Worm (Caenorhabditis elegans) whole organism, L1 larva: ENCODE data around the gene nspc-1.

Experiments
- C34B4.2 ChIP-seq: sonication (generic microtip); optimal IDR thresholded peaks from 2 replicates; lab custom pipeline; 2017; ENCODE audit warnings: mild to moderate bottlenecking, missing genetic modification characterization, missing compliant biosample characterization
- F16B12.6 ChIP-seq: fragments of 150-350 bp; optimal IDR thresholded peaks from 2 replicates; lab custom pipeline; 2014; ENCODE audit warnings: missing biosample characterization, missing genetic modification characterization
- aha-1 ChIP-seq: fragments of 150-350 bp; optimal IDR thresholded peaks from 2 replicates; lab custom pipeline; 2014; ENCODE audit warnings: missing biosample characterization, missing genetic modification characterization
- alr-1 ChIP-seq: fragments of 200-800 bp; sonication (Bioruptor generic); optimal IDR thresholded peaks from 2 replicates; lab custom pipeline; 2018; ENCODE audit warnings: borderline replicate concordance, mild to moderate bottlenecking, missing genetic modification characterization, missing compliant biosample characterization
- aly-2 ChIP-seq: fragments of 150-350 bp; optimal IDR thresholded peaks from 2 replicates; lab custom pipeline; 2014; ENCODE audit warnings: missing biosample characterization, missing genetic modification characterization
- blmp-1 ChIP-seq: fragments of 150-350 bp; optimal IDR thresholded peaks from 2 replicates; lab custom pipeline; 2014; ENCODE audit warnings: missing biosample characterization, missing genetic modification characterization
- ceh-63 ChIP-seq: fragments of 200-800 bp; sonication (Bioruptor generic); optimal IDR thresholded peaks from 2 replicates; lab custom pipeline; 2018; ENCODE audit warnings: mild to moderate bottlenecking, missing genetic modification characterization, missing compliant biosample characterization
- ceh-8 ChIP-seq: fragments of 200-800 bp; sonication (Bioruptor generic); optimal IDR thresholded peaks from 2 replicates; lab custom pipeline; 2018; ENCODE audit warnings: mild to moderate bottlenecking, missing genetic modification characterization, moderate library complexity, missing compliant biosample characterization
- ceh-82 ChIP-seq, 3 experiments: fragments of 150-350 bp in 1 of 3; sonication (generic microtip) in 2 of 3; optimal IDR thresholded peaks; 2 replicates each; lab custom pipeline; 2014 to 2017; ENCODE audit warnings: missing biosample characterization in 3 of 3, missing genetic modification characterization in 3 of 3
- ceh-88 ChIP-seq: fragments of 200-800 bp; sonication (Bioruptor generic); IDR thresholded peaks from 2 replicates; pipeline ENCODE4 v1.3.6; 2022; ENCODE audit warnings: missing genetic modification characterization, missing compliant biosample characterization
- ceh-90 ChIP-seq: sonication (generic microtip); optimal IDR thresholded peaks from 2 replicates; lab custom pipeline; 2016; ENCODE audit warnings: missing genetic modification characterization, missing compliant biosample characterization
- ces-1 ChIP-seq: fragments of 150-350 bp; optimal IDR thresholded peaks from 2 replicates; lab custom pipeline; 2014; ENCODE audit warnings: missing biosample characterization, missing genetic modification reagents, missing genetic modification characterization
- egl-13 ChIP-seq: sonication (generic microtip); optimal IDR thresholded peaks from 2 replicates; lab custom pipeline; 2016; ENCODE audit warnings: missing genotype, missing genetic modification reagents, missing genetic modification characterization, missing compliant biosample characterization
- elt-2 ChIP-seq: sonication (generic microtip); optimal IDR thresholded peaks from 2 replicates; lab custom pipeline; 2016; ENCODE audit warnings: missing genetic modification characterization, mild to moderate bottlenecking, inconsistent platforms, missing compliant biosample characterization, missing genetic modification reagents
- elt-3 ChIP-seq, 6 experiments: fragments of 150-350 bp in 1 of 6; sonication (generic microtip); optimal IDR thresholded peaks; 2 replicates each; lab custom pipeline; 2017 to 2018; ENCODE audit warnings: missing biosample characterization in 6 of 6, missing genetic modification characterization in 6 of 6, inconsistent platforms in 1 of 6
- ets-5 ChIP-seq: fragments of 200-800 bp; sonication (Bioruptor generic); IDR thresholded peaks from 2 replicates; pipeline ENCODE4 v1.3.6; 2022; ENCODE audit warnings: missing genetic modification characterization, missing compliant biosample characterization
- fkh-10 ChIP-seq: sonication (generic microtip); optimal IDR thresholded peaks from 2 replicates; lab custom pipeline; 2017; ENCODE audit warnings: missing biosample characterization, missing genetic modification reagents, missing genetic modification characterization
- fkh-4 ChIP-seq: sonication (generic microtip); optimal IDR thresholded peaks from 2 replicates; lab custom pipeline; 2016; ENCODE audit warnings: missing compliant biosample characterization, missing genetic modification characterization, borderline replicate concordance
- fkh-8 ChIP-seq: sonication (generic microtip); optimal IDR thresholded peaks from 2 replicates; lab custom pipeline; 2016; ENCODE audit warnings: mild to moderate bottlenecking, missing genetic modification characterization, missing compliant biosample characterization
- hlh-17 ChIP-seq: fragments of 200-800 bp; sonication (Bioruptor generic); optimal IDR thresholded peaks from 2 replicates; lab custom pipeline; 2018; ENCODE audit warnings: missing genetic modification characterization, mild to moderate bottlenecking, missing compliant biosample characterization, moderate library complexity, borderline replicate concordance
- hpl-2 ChIP-seq: fragments of 150-350 bp; optimal IDR thresholded peaks from 2 replicates; lab custom pipeline; 2014; ENCODE audit warnings: missing biosample characterization, missing genetic modification reagents, missing genetic modification characterization
- irx-1 ChIP-seq: sonication (generic microtip); optimal IDR thresholded peaks from 2 replicates; lab custom pipeline; 2016; ENCODE audit warnings: missing genetic modification characterization, missing compliant biosample characterization
- isw-1 ChIP-seq: fragments of 200-800 bp; sonication (Bioruptor generic); IDR thresholded peaks from 2 replicates; pipeline ENCODE4 v1.3.6; 2022; ENCODE audit warnings: missing genetic modification characterization, missing compliant biosample characterization
- jun-1 ChIP-seq: fragments of 150-350 bp; optimal IDR thresholded peaks from 2 replicates; lab custom pipeline; 2014; ENCODE audit warnings: missing biosample characterization, missing genetic modification reagents, missing genetic modification characterization
- lin-14 ChIP-seq: fragments of 200-800 bp; sonication (Bioruptor generic); optimal IDR thresholded peaks from 2 replicates; lab custom pipeline; 2018; ENCODE audit warnings: mild to moderate bottlenecking, missing genetic modification characterization, moderate library complexity, missing compliant biosample characterization
- lin-15B ChIP-seq: fragments of 150-350 bp; sonication (generic microtip); optimal IDR thresholded peaks from 3 replicates; lab custom pipeline; 2014; ENCODE audit warnings: missing biosample characterization, missing genetic modification characterization
- lin-35 ChIP-seq, 2 experiments: fragments of 150-350 bp; optimal IDR thresholded peaks; 2 replicates each; lab custom pipeline; 2014; ENCODE audit warnings: missing biosample characterization in 2 of 2, missing genetic modification characterization in 2 of 2, missing genetic modification reagents in 2 of 2
- lin-39 ChIP-seq: fragments of 150-350 bp; optimal IDR thresholded peaks from 2 replicates; lab custom pipeline; 2014; ENCODE audit warnings: missing biosample characterization, missing genetic modification reagents, missing genetic modification characterization
- lir-3 ChIP-seq: sonication (generic microtip); optimal IDR thresholded peaks from 2 replicates; lab custom pipeline; 2016; ENCODE audit warnings: mild to moderate bottlenecking, missing genetic modification characterization, moderate library complexity, missing compliant biosample characterization; ENCODE audit not compliant: poor library complexity
- mab-9 ChIP-seq: fragments of 200-800 bp; sonication (Bioruptor generic); IDR thresholded peaks from 2 replicates; pipeline ENCODE4 v1.3.6; 2022; ENCODE audit warnings: missing genetic modification reagents, missing genetic modification characterization, missing compliant biosample characterization
- mdl-1 ChIP-seq, 2 experiments: fragments of 150-350 bp; optimal IDR thresholded peaks; 2 replicates each; lab custom pipeline; 2014 to 2017; ENCODE audit warnings: missing biosample characterization in 2 of 2, missing genetic modification characterization in 2 of 2, inconsistent platforms in 1 of 2
- mef-2 ChIP-seq: fragments of 150-350 bp; optimal IDR thresholded peaks from 2 replicates; lab custom pipeline; 2014; ENCODE audit warnings: missing biosample characterization, missing genetic modification characterization
- mep-1 ChIP-seq: fragments of 150-350 bp; optimal IDR thresholded peaks from 2 replicates; lab custom pipeline; 2014; ENCODE audit warnings: missing biosample characterization, missing genetic modification characterization
- nhr-12 ChIP-seq: sonication (generic microtip); optimal IDR thresholded peaks from 2 replicates; lab custom pipeline; 2017; ENCODE audit warnings: missing biosample characterization, missing genetic modification characterization
- nhr-19 ChIP-seq: fragments of 200-800 bp; sonication (Bioruptor generic); conservative IDR thresholded peaks from 2 replicates; pipeline ENCODE4 v1.3.6; 2022; ENCODE audit warnings: missing genetic modification characterization, missing compliant biosample characterization
- nhr-20 ChIP-seq: sonication (generic microtip); optimal IDR thresholded peaks from 2 replicates; lab custom pipeline; 2016; ENCODE audit warnings: mild to moderate bottlenecking, missing genetic modification characterization, missing compliant biosample characterization
- nhr-28 ChIP-seq: fragments of 150-350 bp; optimal IDR thresholded peaks from 2 replicates; lab custom pipeline; 2014; ENCODE audit warnings: missing biosample characterization, missing genetic modification characterization
- nhr-47 ChIP-seq: sonication (generic microtip); optimal IDR thresholded peaks from 2 replicates; lab custom pipeline; 2016; ENCODE audit warnings: mild to moderate bottlenecking, missing genetic modification characterization, moderate library complexity, missing compliant biosample characterization
- nhr-71 ChIP-seq: sonication (generic microtip); optimal IDR thresholded peaks from 2 replicates; lab custom pipeline; 2016; ENCODE audit warnings: mild to moderate bottlenecking, missing genetic modification characterization, moderate library complexity, missing compliant biosample characterization
- nhr-77 ChIP-seq: fragments of 150-350 bp; optimal IDR thresholded peaks from 2 replicates; lab custom pipeline; 2014; ENCODE audit warnings: missing biosample characterization, missing genetic modification characterization
- nhr-84 ChIP-seq: sonication (generic microtip); optimal IDR thresholded peaks from 2 replicates; lab custom pipeline; 2017; ENCODE audit warnings: missing biosample characterization, missing genetic modification characterization
- nhr-85 ChIP-seq: sonication (generic microtip); peaks from one replicate; lab custom pipeline; 2016; ENCODE audit warnings: missing genetic modification characterization, inconsistent platforms, missing compliant biosample characterization
- skn-1 ChIP-seq: fragments of 150-350 bp; optimal IDR thresholded peaks from 2 replicates; lab custom pipeline; 2014; ENCODE audit warnings: missing biosample characterization, missing genetic modification characterization
- sptf-1 ChIP-seq: fragments of 150-350 bp; optimal IDR thresholded peaks from 2 replicates; lab custom pipeline; 2014; ENCODE audit warnings: missing biosample characterization, missing genetic modification characterization
- sup-37 ChIP-seq: fragments of 200-800 bp; sonication (Bioruptor generic); optimal IDR thresholded peaks from 2 replicates; lab custom pipeline; 2018; ENCODE audit warnings: mild to moderate bottlenecking, missing genetic modification characterization, missing compliant biosample characterization
- swsn-7 ChIP-seq: sonication (generic microtip); optimal IDR thresholded peaks from 2 replicates; lab custom pipeline; 2016; ENCODE audit warnings: missing genetic modification characterization, missing compliant biosample characterization
- tbx-2 ChIP-seq: sonication (generic microtip); optimal IDR thresholded peaks from 2 replicates; lab custom pipeline; 2016; ENCODE audit warnings: missing genetic modification characterization, missing compliant biosample characterization
- tlp-1 ChIP-seq: fragments of 150-350 bp; optimal IDR thresholded peaks from 2 replicates; lab custom pipeline; 2014; ENCODE audit warnings: missing biosample characterization, missing genetic modification characterization
- unc-30 ChIP-seq: sonication (generic microtip); optimal IDR thresholded peaks from 2 replicates; lab custom pipeline; 2017; ENCODE audit warnings: missing biosample characterization, missing genetic modification characterization
- unc-62 ChIP-seq: fragments of 150-350 bp; optimal IDR thresholded peaks from 2 replicates; lab custom pipeline; 2014; ENCODE audit warnings: missing biosample characterization, missing genetic modification reagents, missing genetic modification characterization
- unc-86 ChIP-seq: sonication (generic microtip); optimal IDR thresholded peaks from 2 replicates; lab custom pipeline; 2016; ENCODE audit warnings: missing genetic modification characterization, missing compliant biosample characterization
- zag-1 ChIP-seq: fragments of 150-350 bp; optimal IDR thresholded peaks from 2 replicates; lab custom pipeline; 2014; ENCODE audit warnings: missing biosample characterization, missing genetic modification characterization
- zip-4 ChIP-seq: fragments of 200-800 bp; sonication (Bioruptor generic); optimal IDR thresholded peaks from 2 replicates; lab custom pipeline; 2018; ENCODE audit warnings: mild to moderate bottlenecking, missing genetic modification characterization, moderate library complexity, missing compliant biosample characterization

The nspc-1 gene

DNA sequence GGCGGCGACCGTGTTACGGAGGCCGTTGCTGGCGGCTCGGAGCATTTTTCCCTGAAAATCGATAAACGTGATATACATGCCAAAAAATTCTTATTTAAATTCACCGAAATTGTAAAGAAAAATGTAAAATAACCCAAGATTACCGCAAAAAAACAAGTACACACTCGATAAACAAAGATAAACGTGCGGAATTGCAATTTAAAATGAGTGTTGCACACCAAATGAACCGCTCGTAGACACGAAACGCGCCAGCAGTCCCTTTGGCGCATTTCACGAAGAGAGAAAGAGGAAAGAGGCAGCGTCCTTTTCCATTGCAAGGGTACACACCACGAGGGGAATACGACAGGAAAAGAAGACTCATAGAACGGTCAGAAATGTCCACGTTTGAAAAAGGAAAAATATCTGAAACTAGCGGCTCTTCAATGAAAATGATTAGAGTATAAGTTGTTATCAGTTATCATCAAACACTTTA, 11.1 kb upstream of the nspc-1 start, which contains the start of gene sdha-1:
Gene sdha-1, minus strand, starts transcription at position 51 of the 472 bp plus-strand sequence.
- TF ChIP-seq tlp-1 (no peak), tbx-2 (peak; percentile 89), ets-5 (GFP tag; lab: Robert Waterston, UW) (no peak), fkh-8 (peak; percentile 87), isw-1 (peak; percentile 57), egl-13 (tag; lab: Kevin White, UChicago) (peak; percentile 74), lin-35 (GFP tag; optimal IDR thresholded peaks at IDR 0.05; lab: Kevin White, UChicago) (peak; percentile 77 to 91), lin-15B (tag; lab: Kevin White, UChicago) (peak; percentile 70), lin-14 (GFP tag; lab: Kevin White, UChicago) (peak; percentile 97), nhr-12 (tag; lab: Kevin White, UChicago) (no peak), ceh-8 (GFP tag; lab: Kevin White, UChicago) (no peak), sptf-1 (no peak), aly-2 (peak; percentile 59), ceh-82 (tag; optimal IDR thresholded peaks at IDR 0.05; lab: Kevin White, UChicago) (peak; percentile 81 to 87 (median 86)), blmp-1 (tag; lab: Kevin White, UChicago) (peak; percentile 89), ceh-90 (tag; lab: Kevin White, UChicago) (no peak), mdl-1 (tag; optimal IDR thresholded peaks at IDR 0.05; lab: Kevin White, UChicago) (peak in 1 of 2 experiments; percentile 94), unc-86 (tag; lab: Kevin White, UChicago) (peak; percentile 82), nhr-19 (GFP tag; lab: Robert Waterston, UW) (peak; percentile 98), ces-1 (GFP tag; lab: Kevin White, UChicago) (no peak), nhr-47 (tag; lab: Kevin White, UChicago) (peak; percentile 88), ceh-63 (GFP tag; lab: Kevin White, UChicago) (no peak), lir-3 (tag; lab: Kevin White, UChicago) (peak; percentile 62), lin-39 (tag; lab: Kevin White, UChicago) (peak; percentile 63), F16B12.6 (tag; lab: Kevin White, UChicago) (peak; percentile 41), alr-1 (tag; lab: Kevin White, UChicago) (no peak), C34B4.2 (tag; lab: Kevin White, UChicago) (no peak), jun-1 (tag; lab: Kevin White, UChicago) (peak; percentile 84), hpl-2 (GFP tag; lab: Kevin White, UChicago) (peak; percentile 4), mef-2 (tag; lab: Kevin White, UChicago) (peak; percentile 65), nhr-77 (tag; lab: Kevin White, UChicago) (peak; percentile 64), aha-1 (tag; lab: Kevin White, UChicago) (peak; percentile 88), elt-2 (peak; percentile 86), unc-62 (GFP tag; lab: Kevin White, UChicago) (no peak), zip-4 (peak; percentile 53), elt-3 (tag; optimal IDR thresholded peaks at IDR 0.05; lab: Kevin White, UChicago) (peak in 3 of 6 experiments; percentile 42 to 87 (median 63)), nhr-28 (tag; lab: Kevin White, UChicago) (no peak), fkh-10 (GFP tag; lab: Kevin White, UChicago) (peak; percentile 59), irx-1 (tag; lab: Kevin White, UChicago) (peak; percentile 71), unc-30 (no peak), fkh-4 (no peak), swsn-7 (tag; lab: Kevin White, UChicago) (peak; percentile 93), nhr-20 (tag; lab: Kevin White, UChicago) (peak; percentile 94), mep-1 (tag; lab: Kevin White, UChicago) (peak; percentile 96), ceh-88 (GFP tag; lab: Robert Waterston, UW) (peak; percentile 66; the same call in 1 of the 2 replicates), sup-37 (GFP tag; lab: Kevin White, UChicago) (no peak), mab-9 (no peak; the same call in 1 of the 2 replicates), hlh-17 (GFP tag; lab: Kevin White, UChicago) (no peak), zag-1 (no peak), skn-1 (peak; percentile 79), nhr-84 (tag; lab: Kevin White, UChicago) (no peak), nhr-71 (tag; lab: Kevin White, UChicago) (peak; percentile 94), nhr-85 (tag; lab: Kevin White, UChicago) (peak; percentile 93)
